Fruit fly (Drosophila melanogaster) whole organism, embryonic: ENCODE data around the gene Cdc5.

Experiments
- Adf1 ChIP-seq: fragments of 200-800 bp; sonication (Bioruptor generic); IDR thresholded peaks from 2 replicates; pipeline ENCODE4 v1.3.6; 2022; ENCODE audit warnings: missing biosample characterization, missing genetic modification characterization
- Antp ChIP-seq: fragments of 200-800 bp; sonication (Bioruptor generic); optimal IDR thresholded peaks from 3 replicates; lab custom pipeline; 2016; ENCODE audit warnings: missing biosample characterization, missing genetic modification characterization
- BEAF-32 ChIP-seq: fragments of 200-800 bp; sonication (Bioruptor generic); optimal IDR thresholded peaks from 3 replicates; lab custom pipeline; 2017; ENCODE audit warnings: missing biosample characterization, missing genetic modification characterization, mild to moderate bottlenecking, moderate library complexity, missing genetic modification reagents
- Bgb ChIP-seq: fragments of 200-800 bp; sonication (Bioruptor generic); IDR thresholded peaks from 2 replicates; pipeline ENCODE4 v1.3.6; 2022; ENCODE audit warnings: missing biosample characterization, missing genetic modification characterization; ENCODE audit not compliant: partially characterized antibody
- Bteb2 ChIP-seq: fragments of 200-800 bp; sonication (Bioruptor generic); optimal IDR thresholded peaks from 2 replicates; lab custom pipeline; 2016; ENCODE audit warnings: missing biosample characterization, missing genetic modification characterization
- CG10462 ChIP-seq: fragments of 200-800 bp; sonication (Bioruptor generic); optimal IDR thresholded peaks from 2 replicates; lab custom pipeline; 2016; ENCODE audit warnings: missing biosample characterization, missing genetic modification characterization
- CG12659 ChIP-seq: fragments of 200-800 bp; sonication (Bioruptor generic); optimal IDR thresholded peaks from 3 replicates; lab custom pipeline; 2017; ENCODE audit warnings: mild to moderate bottlenecking, missing biosample characterization, missing genetic modification reagents, missing genetic modification characterization
- CG12769 ChIP-seq: fragments of 200-800 bp; sonication (Bioruptor generic); optimal IDR thresholded peaks from 2 replicates; lab custom pipeline; 2019; ENCODE audit warnings: missing biosample characterization, mild to moderate bottlenecking, missing genetic modification characterization, moderate library complexity
- CG14441 ChIP-seq: fragments of 200-800 bp; sonication (Bioruptor generic); IDR thresholded peaks from 2 replicates; pipeline ENCODE4 v1.3.6; 2022; ENCODE audit warnings: missing biosample characterization, missing genetic modification characterization
- CG15514 ChIP-seq: fragments of 200-800 bp; sonication (Bioruptor generic); optimal IDR thresholded peaks from 3 replicates; lab custom pipeline; 2017; ENCODE audit warnings: missing biosample characterization, missing genetic modification characterization, mild to moderate bottlenecking, moderate library complexity, missing genetic modification reagents
- CG15601 ChIP-seq: fragments of 200-800 bp; sonication (Bioruptor generic); optimal IDR thresholded peaks from 3 replicates; lab custom pipeline; 2019; ENCODE audit warnings: missing biosample characterization, mild to moderate bottlenecking, missing genetic modification characterization, moderate library complexity
- CG1603 ChIP-seq: fragments of 200-800 bp; sonication (Bioruptor generic); optimal IDR thresholded peaks from 2 replicates; lab custom pipeline; 2019; ENCODE audit warnings: missing biosample characterization, mild to moderate bottlenecking, missing genetic modification characterization, moderate library complexity
- CG2129 ChIP-seq: fragments of 200-800 bp; sonication (Bioruptor generic); IDR thresholded peaks from 2 replicates; pipeline ENCODE4 v1.3.6; 2022; ENCODE audit warnings: missing biosample characterization, missing genetic modification characterization; ENCODE audit not compliant: partially characterized antibody
- CG2199 ChIP-seq: fragments of 200-800 bp; sonication (Bioruptor generic); IDR thresholded peaks from 3 replicates; pipeline ENCODE4 v1.3.6; 2022; ENCODE audit warnings: missing biosample characterization, missing genetic modification characterization
- CG4360 ChIP-seq: fragments of 200-800 bp; sonication (Bioruptor generic); IDR thresholded peaks from 2 replicates; pipeline ENCODE4 v1.3.6; 2022; ENCODE audit warnings: missing biosample characterization, missing genetic modification characterization
- CG8290 ChIP-seq, 3 experiments: fragments of 200-800 bp; sonication (Bioruptor generic); optimal IDR thresholded peaks; 2 replicates each; lab custom pipeline; 2016 to 2019; ENCODE audit warnings: missing biosample characterization in 3 of 3, missing genetic modification characterization in 3 of 3, mild to moderate bottlenecking in 2 of 3, moderate library complexity in 1 of 3
- CTCF ChIP-seq: fragments of 200-800 bp; sonication (Bioruptor generic); optimal IDR thresholded peaks from 2 replicates; lab custom pipeline; 2017; ENCODE audit warnings: missing biosample characterization, mild to moderate bottlenecking, missing genetic modification characterization, moderate library complexity
- Dbx ChIP-seq: fragments of 200-800 bp; sonication (Bioruptor generic); IDR thresholded peaks from 3 replicates; pipeline ENCODE4 v1.3.6; 2022; ENCODE audit warnings: missing biosample characterization, missing genetic modification characterization
- Dp ChIP-seq: fragments of 200-800 bp; sonication (Bioruptor generic); optimal IDR thresholded peaks from 2 replicates; lab custom pipeline; 2018; ENCODE audit warnings: missing biosample characterization, mild to moderate bottlenecking, missing genetic modification characterization, moderate library complexity
- E2f2 ChIP-seq: fragments of 200-800 bp; sonication (Bioruptor generic); IDR thresholded peaks from 2 replicates; pipeline ENCODE4 v1.3.6; 2022; ENCODE audit warnings: missing biosample characterization, missing genetic modification characterization
- HmgZ ChIP-seq: fragments of 200-800 bp; sonication (Bioruptor generic); optimal IDR thresholded peaks from 2 replicates; lab custom pipeline; 2018; ENCODE audit warnings: missing biosample characterization, mild to moderate bottlenecking, missing genetic modification characterization
- Hmr ChIP-seq: fragments of 200-800 bp; sonication (Bioruptor generic); optimal IDR thresholded peaks from 3 replicates; lab custom pipeline; 2017; ENCODE audit warnings: mild to moderate bottlenecking, missing biosample characterization, missing genetic modification reagents, missing genetic modification characterization
- Hr51 ChIP-seq, 2 experiments: fragments of 200-800 bp; sonication (Bioruptor generic); optimal IDR thresholded peaks; 2 replicates in 1 of 2; 3 replicates in 1 of 2; lab custom pipeline; 2016 to 2018; ENCODE audit warnings: missing biosample characterization in 2 of 2, missing genetic modification characterization in 2 of 2, mild to moderate bottlenecking in 1 of 2, moderate library complexity in 1 of 2
- Hr78 ChIP-seq, 2 experiments: fragments of 200-800 bp in 1 of 2; fragments of >200 bp in 1 of 2; sonication (Bioruptor generic) in 1 of 2; optimal IDR thresholded peaks; 2 replicates each; lab custom pipeline; 2017 to 2019; ENCODE audit warnings: missing biosample characterization in 2 of 2, missing genetic modification characterization in 2 of 2, mild to moderate bottlenecking in 1 of 2, moderate library complexity in 1 of 2
- Hsf ChIP-seq: fragments of 200-800 bp; sonication (Bioruptor generic); optimal IDR thresholded peaks from 3 replicates; lab custom pipeline; 2016; ENCODE audit warnings: missing biosample characterization, missing genetic modification characterization
- Lhr ChIP-seq: fragments of 200-800 bp; sonication (Bioruptor generic); optimal IDR thresholded peaks from 3 replicates; lab custom pipeline; 2017; ENCODE audit warnings: mild to moderate bottlenecking, missing biosample characterization, missing genetic modification reagents, missing genetic modification characterization
- MBD-R2 ChIP-seq: fragments of 200-800 bp; sonication (Bioruptor generic); IDR thresholded peaks from 2 replicates; pipeline ENCODE4 v1.3.6; 2022; ENCODE audit warnings: missing biosample characterization, missing genetic modification characterization
- Med ChIP-seq: fragments of 200-800 bp; sonication (Bioruptor generic); peaks from one replicate; lab custom pipeline; 2016; ENCODE audit warnings: missing biosample characterization, missing genetic modification characterization, mild to moderate bottlenecking, inconsistent platforms, moderate library complexity
- Myb ChIP-seq: fragments of 200-800 bp; sonication (Bioruptor generic); optimal IDR thresholded peaks from 2 replicates; lab custom pipeline; 2016; ENCODE audit warnings: missing biosample characterization, missing genetic modification characterization
- Nf-YB ChIP-seq: fragments of 200-800 bp; sonication (Bioruptor generic); optimal IDR thresholded peaks from 3 replicates; lab custom pipeline; 2019; ENCODE audit warnings: missing biosample characterization, mild to moderate bottlenecking, missing genetic modification characterization, moderate library complexity
- Nf-YC ChIP-seq: fragments of 200-800 bp; optimal IDR thresholded peaks from 3 replicates; lab custom pipeline; 2019; ENCODE audit warnings: missing biosample characterization, mild to moderate bottlenecking, missing genetic modification characterization, moderate library complexity
- NfI ChIP-seq: fragments of 200-800 bp; sonication (Bioruptor generic); optimal IDR thresholded peaks from 3 replicates; lab custom pipeline; 2018; ENCODE audit warnings: missing biosample characterization, mild to moderate bottlenecking, missing genetic modification characterization, moderate library complexity
- Ssrp ChIP-seq: fragments of 200-800 bp; sonication (Bioruptor generic); optimal IDR thresholded peaks from 2 replicates; lab custom pipeline; 2018; ENCODE audit warnings: missing biosample characterization, mild to moderate bottlenecking, missing genetic modification characterization, moderate library complexity
- amos ChIP-seq: fragments of 200-800 bp; sonication (Bioruptor generic); IDR thresholded peaks from 2 replicates; pipeline ENCODE4 v1.3.6; 2022; ENCODE audit warnings: missing biosample characterization, missing genetic modification characterization; ENCODE audit not compliant: partially characterized antibody
- bcd ChIP-seq: fragments of 200-800 bp; sonication (Bioruptor generic); optimal IDR thresholded peaks from 2 replicates; lab custom pipeline; 2017; ENCODE audit warnings: missing biosample characterization, mild to moderate bottlenecking, missing genetic modification characterization
- chinmo ChIP-seq: fragments of 200-800 bp; sonication (Bioruptor generic); IDR thresholded peaks from 4 replicates; pipeline ENCODE4 v1.3.6; 2022; ENCODE audit warnings: missing biosample characterization, missing genetic modification characterization; ENCODE audit not compliant: partially characterized antibody
- dmrt11E ChIP-seq: fragments of 200-800 bp; sonication (Bioruptor generic); optimal IDR thresholded peaks from 3 replicates; lab custom pipeline; 2018; ENCODE audit warnings: missing biosample characterization, mild to moderate bottlenecking, missing genetic modification characterization, moderate library complexity
- ewg ChIP-seq: fragments of 200-800 bp; sonication (Bioruptor generic); optimal IDR thresholded peaks from 3 replicates; lab custom pipeline; 2017; ENCODE audit warnings: mild to moderate bottlenecking, missing biosample characterization, missing genetic modification reagents, missing genetic modification characterization
- exex ChIP-seq: fragments of 200-800 bp; sonication (Bioruptor generic); optimal IDR thresholded peaks from 4 replicates; lab custom pipeline; 2018; ENCODE audit warnings: missing biosample characterization, mild to moderate bottlenecking, missing genetic modification characterization, moderate library complexity
- fu2 ChIP-seq: fragments of 200-800 bp; sonication (Bioruptor generic); optimal IDR thresholded peaks from 2 replicates; lab custom pipeline; 2016; ENCODE audit warnings: missing biosample characterization, missing genetic modification characterization
- gfzf ChIP-seq: fragments of 200-800 bp; sonication (Bioruptor generic); optimal IDR thresholded peaks from 2 replicates; lab custom pipeline; 2016; ENCODE audit warnings: missing biosample characterization, mild to moderate bottlenecking, missing genetic modification characterization, moderate library complexity
- her ChIP-seq: fragments of 200-800 bp; sonication (Bioruptor generic); optimal IDR thresholded peaks from 2 replicates; lab custom pipeline; 2016; ENCODE audit warnings: missing biosample characterization, missing genetic modification characterization
- onecut ChIP-seq: fragments of 200-800 bp; sonication (Bioruptor generic); IDR thresholded peaks from 2 replicates; pipeline ENCODE4 v1.3.6; 2022; ENCODE audit warnings: missing biosample characterization, missing genetic modification characterization
- pita ChIP-seq: fragments of 200-800 bp; sonication (Bioruptor generic); optimal IDR thresholded peaks from 2 replicates; lab custom pipeline; 2017; ENCODE audit warnings: missing biosample characterization, mild to moderate bottlenecking, missing genetic modification characterization
- pzg ChIP-seq: fragments of 200-800 bp; sonication (Bioruptor generic); optimal IDR thresholded peaks from 3 replicates; lab custom pipeline; 2018; ENCODE audit warnings: missing biosample characterization, mild to moderate bottlenecking, missing genetic modification characterization, moderate library complexity
- sd ChIP-seq: fragments of 200-800 bp; sonication (Bioruptor generic); optimal IDR thresholded peaks from 3 replicates; lab custom pipeline; 2018; ENCODE audit warnings: missing biosample characterization, mild to moderate bottlenecking, missing genetic modification characterization, moderate library complexity
- sug ChIP-seq: fragments of 200-800 bp; optimal IDR thresholded peaks from 2 replicates; lab custom pipeline; 2019; ENCODE audit warnings: missing biosample characterization, mild to moderate bottlenecking, missing genetic modification characterization, moderate library complexity
- wek ChIP-seq: fragments of 200-800 bp; sonication (Bioruptor generic); optimal IDR thresholded peaks from 3 replicates; lab custom pipeline; 2018; ENCODE audit warnings: missing biosample characterization, mild to moderate bottlenecking, missing genetic modification characterization, moderate library complexity

Gene Cdc5

DNA sequence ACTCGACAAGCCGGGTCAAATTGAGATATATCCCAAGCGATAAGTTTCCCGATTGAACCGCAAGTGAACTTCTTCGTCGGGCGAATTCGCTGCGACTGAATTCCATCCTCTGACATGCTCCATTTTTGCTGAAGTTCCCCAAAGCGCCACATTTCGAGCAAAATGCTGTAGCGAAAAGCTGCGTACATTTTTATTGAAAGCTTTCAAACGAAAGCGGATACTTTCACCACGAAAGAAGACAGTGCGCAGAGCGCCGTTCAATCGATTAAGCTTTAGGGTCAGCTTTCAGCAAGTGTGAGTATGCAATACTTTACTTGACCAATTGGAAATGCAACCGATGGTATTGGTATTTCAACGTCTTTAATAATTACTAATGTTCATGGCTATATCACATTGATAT is 18.3 kb downstream of the Cdc5 start, which contains the start of gene mthl10:
Gene mthl10 (minus strand): TSS at position 77 of the 400 bp plus-strand sequence.
- peak; percentile 29 for TF ChIP-seq pzg
- TF ChIP-seq NfI (GFP tag; lab: Kevin White, UChicago) = no peak
- TF ChIP-seq CTCF (GFP tag; lab: Kevin White, UChicago) = peak; percentile 91
- TF ChIP-seq Bgb (GFP tag; lab: Robert Waterston, UW) = peak; percentile 13; the same call in 1 of the 2 replicates
- peak; percentile 52 for TF ChIP-seq Hmr
- no peak for TF ChIP-seq CG14441
- peak; percentile 57 for TF ChIP-seq ewg
- TF ChIP-seq CG4360 (GFP tag; lab: Robert Waterston, UW) = 0 out of 2 replicates have a peak, but pooled peaks have one; percentile 16
- peak; percentile 12; the same call in 1 of the 2 replicates for TF ChIP-seq amos (GFP tag; lab: Robert Waterston, UW)
- TF ChIP-seq her (GFP tag; lab: Kevin White, UChicago) = peak; percentile 81
- TF ChIP-seq Antp (GFP tag; lab: Kevin White, UChicago) = no peak
- TF ChIP-seq CG12769 (tag; lab: Kevin White, UChicago) = peak; percentile 75
- no peak for TF ChIP-seq bcd
- no peak for TF ChIP-seq Hsf (GFP tag; lab: Kevin White, UChicago)
- TF ChIP-seq CG2129 = no peak
- TF ChIP-seq CG2199 (GFP tag; lab: Robert Waterston, UW) = peak; percentile 64; the same call in 1 of the 3 replicates
- no peak for TF ChIP-seq Hr51 (GFP tag; optimal IDR thresholded peaks at IDR 0.05; lab: Kevin White, UChicago)
- TF ChIP-seq onecut (GFP tag; lab: Robert Waterston, UW) = peak; percentile 89
- TF ChIP-seq Nf-YC (tag; lab: Kevin White, UChicago) = peak; percentile 69
- TF ChIP-seq HmgZ (tag; lab: Kevin White, UChicago) = peak; percentile 59
- no peak for TF ChIP-seq fu2
- peak; percentile 22 for TF ChIP-seq E2f2 (GFP tag; lab: Robert Waterston, UW)
- TF ChIP-seq Dp (GFP tag; lab: Kevin White, UChicago) = peak; percentile 24
- TF ChIP-seq CG15601 (tag; lab: Kevin White, UChicago) = peak; percentile 80
- TF ChIP-seq wek (GFP tag; lab: Kevin White, UChicago) = no peak
- TF ChIP-seq Ssrp (tag; lab: Kevin White, UChicago) = no peak
- TF ChIP-seq Med (GFP tag; lab: Kevin White, UChicago) = peak; percentile 39
- TF ChIP-seq Myb = peak; percentile 13
- peak; percentile 35 for TF ChIP-seq gfzf (GFP tag; lab: Kevin White, UChicago)
- TF ChIP-seq CG1603 (tag; lab: Kevin White, UChicago) = peak; percentile 15
- TF ChIP-seq Bteb2 (GFP tag; lab: Kevin White, UChicago) = no peak
- peak; percentile 44 for TF ChIP-seq Lhr (GFP tag; lab: Kevin White, UChicago)
- TF ChIP-seq MBD-R2 (GFP tag; lab: Robert Waterston, UW) = peak; percentile 19; the same call in 1 of the 2 replicates
- TF ChIP-seq sug (tag; lab: Kevin White, UChicago) = peak; percentile 11
- no peak for TF ChIP-seq dmrt11E (tag; lab: Kevin White, UChicago)
- peak in 1 of 2 experiments; percentile 98 for TF ChIP-seq Hr78 (GFP tag; optimal IDR thresholded peaks at IDR 0.05; lab: Kevin White, UChicago)
- TF ChIP-seq chinmo (GFP tag; lab: Robert Waterston, UW) = 0 out of 4 replicates have a peak, but pooled peaks have one; percentile 53
- TF ChIP-seq exex (tag; lab: Kevin White, UChicago) = peak; percentile 8
- TF ChIP-seq Adf1 (GFP tag; lab: Robert Waterston, UW) = 0 out of 2 replicates have a peak, but pooled peaks have one; percentile 13
- no peak for TF ChIP-seq CG10462 (GFP tag; lab: Kevin White, UChicago)
- TF ChIP-seq CG8290 (GFP tag; optimal IDR thresholded peaks at IDR 0.05; lab: Kevin White, UChicago) = no peak
- TF ChIP-seq CG8290 (tag; optimal IDR thresholded peaks at IDR 0.05; lab: Kevin White, UChicago) = peak in 1 of 2 experiments; percentile 38
- peak; percentile 20 for TF ChIP-seq Nf-YB
- peak; percentile 81 for TF ChIP-seq sd (tag; lab: Kevin White, UChicago)
- TF ChIP-seq BEAF-32 = peak; percentile 4
- TF ChIP-seq CG12659 = peak; percentile 10
- no peak for TF ChIP-seq Dbx (GFP tag; lab: Robert Waterston, UW)
- TF ChIP-seq pita (GFP tag; lab: Kevin White, UChicago) = peak; percentile 59
- peak; percentile 9 for TF ChIP-seq CG15514 (GFP tag; lab: Kevin White, UChicago)
